Worm (Caenorhabditis elegans): ENCODE results near the gene C35C5.10.

C35C5.10 gene

DNA sequence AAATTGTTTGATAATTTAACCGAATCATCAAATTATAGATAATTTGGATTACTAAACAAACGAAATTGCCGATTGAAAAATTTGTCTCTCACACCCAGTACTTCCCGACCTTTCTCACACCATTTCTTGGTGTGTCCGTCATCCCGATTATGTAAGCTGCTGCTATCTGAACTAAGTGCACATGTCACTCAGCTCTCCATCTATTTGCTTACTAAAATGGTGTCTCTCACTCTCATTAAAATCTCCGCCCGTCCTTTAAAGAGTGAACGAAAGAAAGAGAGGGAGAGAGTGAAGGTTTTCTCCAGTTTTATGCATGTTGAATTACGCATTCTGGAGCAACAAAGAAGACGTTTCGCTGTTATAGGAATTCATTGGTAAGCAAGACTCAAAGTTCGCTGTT, 1.5 kb upstream of the C35C5.10 start:
- TF ChIP-seq ztf-29 (GFP tag; IDR thresholded peaks at IDR 0.05) (no peak), med-1 (GFP tag; optimal IDR thresholded peaks at IDR 0.05; ENCODE audit: insufficient read depth) (no peak)

DNA sequence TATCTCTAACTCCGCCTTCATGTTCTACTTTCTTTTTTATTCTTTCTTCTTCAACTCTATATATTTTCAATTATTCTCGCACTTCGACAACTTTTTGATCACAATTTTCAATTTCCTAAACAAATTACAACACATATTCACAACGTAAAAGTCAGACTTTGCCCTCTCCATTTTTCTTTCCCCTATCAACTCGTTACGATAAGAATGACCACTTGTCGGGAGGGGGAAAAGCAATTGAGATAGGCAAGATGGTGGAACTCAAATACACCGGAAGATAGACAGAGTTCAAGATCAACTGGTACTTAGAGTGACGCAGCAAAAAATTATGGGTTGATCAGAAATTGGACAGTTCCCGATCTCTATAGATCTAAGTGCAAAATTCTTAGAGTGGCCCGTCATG, 998 bp upstream of the C35C5.10 start:
- TF ChIP-seq T22C8.4 (GFP tag; IDR thresholded peaks at IDR 0.05) = no peak
- no peak for TF ChIP-seq flt-1 (GFP tag; IDR thresholded peaks at IDR 0.05)
- no peak for TF ChIP-seq cog-1 (tag; optimal IDR thresholded peaks at IDR 0.05)
- no peak for TF ChIP-seq ref-1 (GFP tag; conservative IDR thresholded peaks at IDR 0.05)
- TF ChIP-seq ztf-23 (GFP tag; IDR thresholded peaks at IDR 0.05) = no peak
- no peak for TF ChIP-seq tab-1 (GFP tag; IDR thresholded peaks at IDR 0.05)
- TF ChIP-seq klf-2 (GFP tag; conservative IDR thresholded peaks at IDR 0.05) = no peak
- TF ChIP-seq med-1 (GFP tag; optimal IDR thresholded peaks at IDR 0.05; ENCODE audit: insufficient read depth) = no peak
- no peak for TF ChIP-seq ztf-29 (GFP tag; IDR thresholded peaks at IDR 0.05)

DNA sequence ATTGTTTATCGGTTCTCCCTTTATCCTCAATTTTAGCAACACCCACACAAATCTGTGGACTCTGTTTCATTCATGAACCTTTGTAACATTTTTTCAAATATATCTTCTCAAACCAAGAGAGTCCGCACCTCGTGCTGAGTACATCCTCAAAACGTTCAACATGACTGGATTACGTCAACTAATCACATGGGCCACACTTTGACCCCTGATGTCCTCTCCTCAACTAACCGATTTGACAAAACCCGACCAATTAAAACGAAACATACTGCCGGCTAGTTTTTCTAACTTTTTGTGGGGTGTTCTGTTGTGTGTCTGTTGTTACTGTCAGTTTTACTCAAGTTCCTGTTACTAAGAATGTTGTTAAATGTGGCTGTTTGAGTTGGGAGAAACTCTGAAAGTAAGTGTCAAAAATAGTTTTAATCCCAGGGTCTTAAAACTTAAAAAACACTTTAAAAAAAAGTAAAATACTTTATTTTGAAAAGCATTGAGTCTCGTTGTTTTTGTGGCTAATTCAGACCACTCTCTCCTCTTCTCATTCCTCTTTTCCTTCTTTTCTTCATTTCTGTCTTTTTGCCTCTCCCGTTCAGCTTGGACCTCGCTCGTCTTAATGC, 412 bp upstream of the C35C5.10 start:
- no peak for TF ChIP-seq ref-1 (GFP tag; conservative IDR thresholded peaks at IDR 0.05)

DNA sequence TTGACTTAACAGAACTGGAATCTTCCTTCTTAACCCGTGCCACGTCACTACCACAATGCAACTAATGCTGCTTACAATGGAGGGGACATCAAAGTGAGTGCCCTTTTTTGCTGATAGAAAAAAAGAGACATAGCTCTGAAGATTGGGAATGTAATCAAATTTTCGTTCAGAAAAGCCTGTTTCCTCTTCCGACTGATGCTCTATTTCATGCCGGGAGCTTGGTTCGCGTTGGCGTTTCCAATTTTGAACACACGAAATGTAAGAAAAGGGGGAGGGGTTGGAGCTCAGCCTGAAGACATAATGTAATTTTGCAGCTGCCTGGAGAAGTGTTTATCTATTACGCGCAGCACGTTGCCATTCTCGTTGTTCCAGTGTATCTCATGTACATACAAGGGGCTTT, 2.1 kb downstream of the C35C5.10 start:
- TF ChIP-seq klf-2 (GFP tag; conservative IDR thresholded peaks at IDR 0.05) = no peak
- no peak for TF ChIP-seq flt-1 (GFP tag; IDR thresholded peaks at IDR 0.05)
- TF ChIP-seq ref-1 (GFP tag; conservative IDR thresholded peaks at IDR 0.05) = no peak
- TF ChIP-seq ztf-29 (GFP tag; IDR thresholded peaks at IDR 0.05) = no peak
- no peak for TF ChIP-seq T22C8.4 (GFP tag; IDR thresholded peaks at IDR 0.05)
- TF ChIP-seq cog-1 (tag; optimal IDR thresholded peaks at IDR 0.05) = no peak
- no peak for TF ChIP-seq ztf-23 (GFP tag; IDR thresholded peaks at IDR 0.05)
- no peak for TF ChIP-seq tab-1 (GFP tag; IDR thresholded peaks at IDR 0.05)
- TF ChIP-seq med-1 (GFP tag; optimal IDR thresholded peaks at IDR 0.05; ENCODE audit: insufficient read depth) = no peak

DNA sequence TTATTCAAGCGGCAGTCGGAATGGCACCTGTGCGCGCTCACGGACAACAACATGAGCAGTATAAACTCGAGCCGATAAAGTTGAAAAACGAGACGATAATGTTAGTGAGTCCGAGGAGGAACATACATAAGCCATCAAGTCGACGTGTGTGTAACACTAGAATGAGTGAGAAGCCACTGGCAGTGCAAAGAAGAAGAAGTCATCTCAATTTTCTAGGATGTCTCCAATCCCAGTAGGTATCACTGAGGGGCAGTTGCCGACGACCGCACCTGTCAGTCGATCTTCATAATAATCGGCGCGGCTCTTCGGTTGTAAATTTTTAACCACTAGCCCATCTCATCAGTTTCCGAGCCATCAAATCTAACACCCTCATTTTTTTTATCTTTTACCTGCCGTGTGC, 4.0 kb downstream of the C35C5.10 start:
- TF ChIP-seq tab-1 (GFP tag; IDR thresholded peaks at IDR 0.05) (no peak), klf-2 (GFP tag; conservative IDR thresholded peaks at IDR 0.05) (no peak), ztf-23 (GFP tag; IDR thresholded peaks at IDR 0.05) (no peak), flt-1 (GFP tag; IDR thresholded peaks at IDR 0.05) (no peak), cog-1 (tag; optimal IDR thresholded peaks at IDR 0.05) (no peak), T22C8.4 (GFP tag; IDR thresholded peaks at IDR 0.05) (no peak)

DNA sequence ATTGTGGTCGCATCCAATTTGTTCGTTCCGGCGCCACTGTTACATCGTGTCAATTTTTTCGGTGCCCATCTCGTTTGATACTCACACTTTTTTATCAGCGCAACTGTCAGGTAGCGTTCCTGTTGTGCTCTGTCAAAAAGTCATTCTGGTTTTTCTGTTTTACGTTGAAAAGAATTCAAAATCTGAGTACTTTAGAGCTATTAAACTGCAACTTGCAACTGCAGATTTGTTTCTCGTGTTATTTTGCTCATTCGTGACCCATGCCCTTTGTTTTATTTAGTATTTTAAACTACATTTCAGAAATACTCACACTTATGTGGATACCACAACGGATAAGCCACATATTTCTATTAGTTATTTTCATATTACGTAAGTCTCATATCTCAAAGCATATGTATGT, 4.6 kb downstream of the C35C5.10 start, which contains the start of gene lev-8:
Gene lev-8 (plus strand): TSS at position 301 of the 400 bp plus-strand sequence.
- TF ChIP-seq med-1 (GFP tag; optimal IDR thresholded peaks at IDR 0.05; ENCODE audit: insufficient read depth) (no peak), tab-1 (GFP tag; IDR thresholded peaks at IDR 0.05) (no peak), ref-1 (GFP tag; conservative IDR thresholded peaks at IDR 0.05) (no peak), T22C8.4 (GFP tag; IDR thresholded peaks at IDR 0.05) (no peak), flt-1 (GFP tag; IDR thresholded peaks at IDR 0.05) (no peak), ztf-23 (GFP tag; IDR thresholded peaks at IDR 0.05) (no peak), klf-2 (GFP tag; conservative IDR thresholded peaks at IDR 0.05) (no peak), cog-1 (tag; optimal IDR thresholded peaks at IDR 0.05) (no peak), ztf-29 (GFP tag; IDR thresholded peaks at IDR 0.05) (no peak)

DNA sequence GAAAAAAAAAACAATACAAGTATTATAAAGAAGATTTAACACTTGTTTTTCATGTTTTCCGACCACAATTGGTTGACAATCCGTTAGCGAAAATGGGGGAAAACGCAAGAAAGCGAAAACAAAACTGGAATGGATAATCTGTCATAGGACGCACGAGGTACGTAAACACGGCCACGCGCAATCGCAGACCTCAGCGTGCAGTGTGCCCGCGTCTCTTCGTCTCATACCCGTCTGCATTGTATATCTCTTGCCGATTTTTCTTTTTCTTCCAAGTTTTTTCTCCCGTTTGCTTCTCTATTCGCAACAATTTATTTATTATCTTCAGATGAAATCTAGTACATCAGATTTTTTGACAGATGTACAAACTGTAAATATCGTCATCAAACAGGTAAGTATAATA, 7.6 kb downstream of the C35C5.10 start, which contains the start of gene trpp-9:
Gene trpp-9 (plus strand): TSS at position 261 of the 400 bp plus-strand sequence.
- peak; percentile 38 for TF ChIP-seq cog-1 (tag; optimal IDR thresholded peaks at IDR 0.05)
- no peak for TF ChIP-seq ref-1 (GFP tag; conservative IDR thresholded peaks at IDR 0.05)

DNA sequence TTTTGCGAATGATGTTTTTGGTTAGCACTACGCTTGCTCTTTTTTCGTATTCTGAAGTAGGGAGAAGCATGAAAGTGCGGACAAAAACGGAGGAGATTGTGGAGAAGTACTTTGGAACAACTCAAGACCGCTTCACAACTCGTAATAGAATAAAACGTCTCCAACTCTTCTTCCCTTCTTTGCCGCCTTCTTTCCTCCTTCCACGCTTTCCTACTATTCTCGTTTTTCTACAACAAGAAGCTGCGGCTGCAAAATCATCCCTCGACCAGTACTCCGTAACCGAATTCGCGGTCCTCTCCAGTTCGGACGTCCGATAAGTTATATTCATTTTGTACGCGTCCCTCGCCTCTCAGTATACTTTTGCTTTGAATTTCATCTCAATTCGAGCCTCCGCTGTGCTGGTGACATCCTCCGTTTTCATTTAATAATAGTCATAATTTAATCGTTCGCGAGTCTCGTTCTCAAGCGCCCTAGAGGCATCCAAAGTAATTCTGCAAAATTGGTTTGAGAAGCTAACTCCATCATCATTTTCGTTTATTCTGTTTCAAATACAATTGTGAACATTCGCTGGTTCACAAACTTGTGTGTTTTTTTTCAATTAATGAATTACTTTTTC, 13.8 kb downstream of the C35C5.10 start:
- TF ChIP-seq flt-1 (GFP tag; IDR thresholded peaks at IDR 0.05) (0 out of 2 replicates have a peak, but pooled peaks have one; percentile 16), tab-1 (GFP tag; IDR thresholded peaks at IDR 0.05) (no peak), cog-1 (tag; optimal IDR thresholded peaks at IDR 0.05) (no peak)

DNA sequence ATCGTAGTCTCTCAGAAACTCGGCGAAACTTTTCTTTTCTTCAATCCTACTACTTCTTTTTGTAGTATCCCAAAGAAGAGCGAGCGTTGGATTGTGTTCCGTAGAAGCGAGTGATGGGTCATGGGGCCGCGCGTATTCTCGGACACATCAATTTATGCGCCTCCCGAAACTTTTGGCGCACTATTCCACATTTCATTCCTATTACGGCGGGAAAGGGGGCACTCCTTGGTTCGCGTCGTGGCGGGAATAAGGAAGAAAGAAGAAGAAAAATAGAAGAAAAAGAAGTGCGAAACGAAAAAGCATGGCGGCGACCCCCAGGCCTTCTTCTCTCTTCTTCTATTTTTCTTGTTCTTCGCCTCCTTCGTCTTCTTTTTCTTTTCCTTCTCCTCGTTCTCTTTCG, 15.7 kb downstream of the C35C5.10 start:
- TF ChIP-seq flt-1 (GFP tag; IDR thresholded peaks at IDR 0.05) = no peak
- TF ChIP-seq tab-1 (GFP tag; IDR thresholded peaks at IDR 0.05) = no peak
- no peak for TF ChIP-seq ztf-23 (GFP tag; IDR thresholded peaks at IDR 0.05)
- no peak for TF ChIP-seq ztf-29 (GFP tag; IDR thresholded peaks at IDR 0.05)
- TF ChIP-seq cog-1 (tag; optimal IDR thresholded peaks at IDR 0.05) = no peak
- TF ChIP-seq med-1 (GFP tag; optimal IDR thresholded peaks at IDR 0.05; ENCODE audit: insufficient read depth) = no peak
- TF ChIP-seq ref-1 (GFP tag; conservative IDR thresholded peaks at IDR 0.05) = no peak
- TF ChIP-seq klf-2 (GFP tag; conservative IDR thresholded peaks at IDR 0.05) = no peak
- no peak for TF ChIP-seq T22C8.4 (GFP tag; IDR thresholded peaks at IDR 0.05)

DNA sequence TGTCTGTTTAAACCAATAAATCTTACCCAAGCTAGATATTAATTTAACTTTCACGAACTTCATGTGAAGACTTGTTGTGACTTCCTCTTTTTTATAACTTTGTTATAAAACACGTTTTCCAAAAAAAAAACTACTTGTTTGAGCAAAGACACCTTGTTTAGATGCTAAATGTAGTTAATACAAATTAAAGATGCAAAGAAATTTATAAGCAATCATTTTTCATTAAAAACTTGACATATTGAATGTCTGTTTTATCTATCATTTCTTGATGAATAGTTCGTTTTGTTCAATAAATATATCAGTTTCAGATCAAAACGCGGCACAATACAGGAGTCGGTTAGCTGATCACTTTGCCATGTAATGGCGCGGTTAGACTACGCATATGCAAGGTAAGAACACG, 16.2 kb downstream of the C35C5.10 start, which contains the start of gene frm-3:
Gene frm-3 (plus strand): TSS at position 301 of the 400 bp plus-strand sequence.
- TF ChIP-seq ref-1 (GFP tag; conservative IDR thresholded peaks at IDR 0.05) = no peak
- TF ChIP-seq tab-1 (GFP tag; IDR thresholded peaks at IDR 0.05) = no peak
- no peak for TF ChIP-seq ztf-29 (GFP tag; IDR thresholded peaks at IDR 0.05)
- TF ChIP-seq cog-1 (tag; optimal IDR thresholded peaks at IDR 0.05) = no peak
- no peak for TF ChIP-seq ztf-23 (GFP tag; IDR thresholded peaks at IDR 0.05)

DNA sequence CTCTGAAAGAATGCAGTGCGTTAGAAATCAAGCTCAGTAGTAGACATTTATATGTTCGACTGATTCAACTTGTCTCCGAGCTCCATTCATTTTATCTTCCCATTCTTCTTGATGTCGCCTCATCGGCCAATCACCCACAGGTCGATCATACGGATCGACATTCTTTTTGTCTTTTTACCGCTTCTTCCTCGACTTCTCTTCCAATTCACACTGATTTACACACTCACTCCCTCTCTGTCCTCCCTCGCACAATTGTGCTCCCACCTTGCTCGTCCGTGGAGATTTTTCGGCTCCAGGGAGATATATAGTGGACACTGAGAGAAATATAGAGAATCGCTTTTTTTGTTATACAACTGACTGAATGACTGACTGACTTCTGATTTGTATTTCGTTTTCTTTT, 18.1 kb downstream of the C35C5.10 start:
- TF ChIP-seq cog-1 (tag; optimal IDR thresholded peaks at IDR 0.05) = no peak
- no peak for TF ChIP-seq ref-1 (GFP tag; conservative IDR thresholded peaks at IDR 0.05)
- TF ChIP-seq T22C8.4 (GFP tag; IDR thresholded peaks at IDR 0.05) = no peak
- no peak for TF ChIP-seq ztf-23 (GFP tag; IDR thresholded peaks at IDR 0.05)
- no peak for TF ChIP-seq flt-1 (GFP tag; IDR thresholded peaks at IDR 0.05)
- TF ChIP-seq med-1 (GFP tag; optimal IDR thresholded peaks at IDR 0.05; ENCODE audit: insufficient read depth) = no peak
- no peak for TF ChIP-seq ztf-29 (GFP tag; IDR thresholded peaks at IDR 0.05)
- no peak for TF ChIP-seq tab-1 (GFP tag; IDR thresholded peaks at IDR 0.05)
- TF ChIP-seq klf-2 (GFP tag; conservative IDR thresholded peaks at IDR 0.05) = no peak

Data from whole organism, midembryonic.